Worm (Caenorhabditis elegans) whole organism, mixed stage, embryonic: ENCODE measurements around the gene M03E7.2.

Source experiments
- bed-3 ChIP-seq: fragments of 200-800 bp; sonication (Bioruptor generic); optimal IDR thresholded peaks from 3 replicates; lab custom pipeline; 2018; ENCODE audit warnings: mild to moderate bottlenecking, missing genetic modification characterization, moderate library complexity, missing compliant biosample characterization
- ces-1 ChIP-seq: fragments of 150-350 bp; optimal IDR thresholded peaks from 2 replicates; lab custom pipeline; 2014; ENCODE audit warnings: missing biosample characterization, missing genetic modification reagents, missing genetic modification characterization
- cnd-1 ChIP-seq: fragments of 200-800 bp; sonication (Bioruptor generic); optimal IDR thresholded peaks from 2 replicates; lab custom pipeline; 2018; ENCODE audit warnings: mild to moderate bottlenecking, missing genetic modification characterization, missing compliant biosample characterization
- mep-1 ChIP-seq: fragments of 150-350 bp; optimal IDR thresholded peaks from 2 replicates; lab custom pipeline; 2017; ENCODE audit warnings: missing biosample characterization, missing genetic modification reagents, missing genetic modification characterization, inconsistent platforms
- nhr-28 ChIP-seq: fragments of 150-350 bp; optimal IDR thresholded peaks from 2 replicates; lab custom pipeline; 2014; ENCODE audit warnings: missing biosample characterization, missing genetic modification characterization
- unc-39 ChIP-seq: fragments of 150-350 bp; optimal IDR thresholded peaks from 2 replicates; lab custom pipeline; 2014; ENCODE audit warnings: missing biosample characterization, missing genetic modification characterization

DNA sequence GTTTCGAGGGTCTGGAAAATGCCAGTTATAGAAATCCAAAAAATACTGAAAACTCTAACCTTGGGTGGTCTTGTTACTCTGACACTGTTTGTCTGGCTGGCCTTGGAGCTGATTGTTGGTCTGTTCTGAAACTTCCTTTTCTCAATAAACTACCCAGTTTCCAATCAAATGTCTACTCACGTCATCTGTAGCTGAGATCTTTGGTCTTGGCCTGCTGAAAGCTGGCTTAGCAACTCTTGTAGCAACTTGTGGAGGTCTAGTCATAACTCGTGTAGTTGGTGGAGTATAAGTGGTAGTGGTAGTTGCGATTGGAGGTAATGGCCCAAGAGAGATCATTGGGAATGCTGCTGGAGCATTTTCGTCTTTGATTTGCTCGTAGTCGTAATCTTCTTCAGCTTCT is 7.2 kb upstream of the M03E7.2 start:
- TF ChIP-seq bed-3 (GFP tag; lab: Kevin White, UChicago) (no peak), ces-1 (GFP tag; lab: Kevin White, UChicago) (no peak), unc-39 (no peak), cnd-1 (no peak), nhr-28 (tag; lab: Kevin White, UChicago) (no peak), mep-1 (no peak)
